4 fruit fly cellular contexts compared by ENCODE assay signal in the genomic region with DNA sequence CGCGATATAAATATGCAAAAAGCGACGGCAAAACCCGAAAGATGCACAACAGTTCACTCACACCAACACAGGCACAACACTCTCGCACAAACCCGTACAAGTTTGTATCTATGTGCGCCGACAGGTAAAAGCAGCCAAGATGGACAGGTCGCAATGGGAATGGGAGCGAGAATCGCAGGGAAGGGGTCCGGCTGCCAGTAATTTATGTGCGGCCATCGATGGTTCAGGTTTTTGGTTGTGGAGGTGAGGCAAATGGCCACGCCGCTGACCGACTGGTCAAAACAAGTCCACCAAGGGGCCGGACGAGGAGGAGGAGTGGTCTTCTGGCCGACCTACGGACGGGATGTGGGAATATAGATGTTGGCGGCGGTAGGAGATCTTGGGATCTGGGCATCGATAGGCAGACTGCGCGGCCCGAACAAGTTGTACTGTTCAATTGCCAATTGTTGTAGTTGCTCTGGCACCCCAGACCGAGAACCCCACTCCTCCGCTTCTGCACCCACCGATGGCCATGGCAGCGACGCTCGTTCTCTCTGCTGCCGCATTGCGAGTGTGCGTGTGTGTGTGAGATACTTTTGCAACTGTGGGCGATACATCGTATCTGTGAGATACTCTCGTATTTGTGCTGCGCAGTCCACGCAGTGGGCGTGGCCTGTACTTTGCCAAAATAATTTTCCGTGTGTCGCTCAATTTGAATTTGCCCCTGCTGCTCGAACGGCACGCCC.
TF ChIP-seq lines count a peak whose summit lies in the region.

No protein-coding gene starts in this region.

- TF ChIP-seq CTCF in whole organism, embryonic (GFP tag; optimal IDR thresholded peaks at IDR 0.05; lab: Kevin White, UChicago), result no peak

TF ChIP-seq in whole organism, 6 proteins besides CTCF, POLR2A, EP300 and RAD21:
- TF ChIP-seq pan (optimal IDR thresholded peaks at IDR 0.05; lab: Kevin White, UChicago), result no peak
- peak; percentile 34 for TF ChIP-seq Dll (optimal IDR thresholded peaks at IDR 0.05; lab: Kevin White, UChicago)

TF ChIP-seq in whole organism, embryonic, 481 proteins besides CTCF, POLR2A, EP300 and RAD21 (continues in another document):
- TF ChIP-seq chinmo (GFP tag; IDR thresholded peaks at IDR 0.05; lab: Robert Waterston, UW; ENCODE audit: partially characterized antibody) (0 out of 4 replicates have a peak, but pooled peaks have one; percentile 27), CG2199 (GFP tag; IDR thresholded peaks at IDR 0.05; lab: Robert Waterston, UW) (0 out of 3 replicates have a peak, but pooled peaks have one; percentile 7), crol (GFP tag; IDR thresholded peaks at IDR 0.05; lab: Robert Waterston, UW) (peak; percentile 65), z (GFP tag; IDR thresholded peaks at IDR 0.05; lab: Robert Waterston, UW) (no peak), CG4282 (GFP tag; optimal IDR thresholded peaks at IDR 0.05; lab: Kevin White, UChicago) (no peak), Optix (GFP tag; IDR thresholded peaks at IDR 0.05; lab: Robert Waterston, UW) (no peak), CG17568 (GFP tag; optimal IDR thresholded peaks at IDR 0.05; lab: Kevin White, UChicago) (no peak), Dll (GFP tag; IDR thresholded peaks at IDR 0.05; lab: Robert Waterston, UW; ENCODE audit: partially characterized antibody) (0 out of 4 replicates have a peak, but pooled peaks have one; percentile 18), dmrt99B (tag; optimal IDR thresholded peaks at IDR 0.05; lab: Kevin White, UChicago) (no peak), Trl (optimal IDR thresholded peaks at IDR 0.05; lab: Kevin White, UChicago) (peak; percentile 19 to 23), Trl (GFP tag; optimal IDR thresholded peaks at IDR 0.05; lab: Kevin White, UChicago) (no peak), Hr3 (GFP tag; optimal IDR thresholded peaks at IDR 0.05; lab: Kevin White, UChicago) (no peak), CG7987 (GFP tag; optimal IDR thresholded peaks at IDR 0.05; lab: Kevin White, UChicago) (no peak), Nf-YB (GFP tag; optimal IDR thresholded peaks at IDR 0.05; lab: Kevin White, UChicago) (peak; percentile 93), Dref (GFP tag; IDR thresholded peaks at IDR 0.05; lab: Robert Waterston, UW) (no peak), vvl (GFP tag; IDR thresholded peaks at IDR 0.05; lab: Robert Waterston, UW) (peak; percentile 77), Adf1 (GFP tag; IDR thresholded peaks at IDR 0.05; lab: Robert Waterston, UW) (peak; percentile 89), CG6272 (GFP tag; IDR thresholded peaks at IDR 0.05; lab: Robert Waterston, UW) (no peak), CG6791 (GFP tag; IDR thresholded peaks at IDR 0.05; lab: Robert Waterston, UW; ENCODE audit: partially characterized antibody) (0 out of 3 replicates have a peak, but pooled peaks have one; percentile 5), CG12769 (tag; optimal IDR thresholded peaks at IDR 0.05; lab: Kevin White, UChicago) (peak; percentile 26), Ssrp (tag; optimal IDR thresholded peaks at IDR 0.05; lab: Kevin White, UChicago) (no peak), CkIIα-i1 (GFP tag; IDR thresholded peaks at IDR 0.05; lab: Robert Waterston, UW) (no peak), kni (GFP tag; optimal IDR thresholded peaks at IDR 0.05; lab: Kevin White, UChicago) (peak; percentile 23), Deaf1 (tag; optimal IDR thresholded peaks at IDR 0.05; lab: Kevin White, UChicago) (peak; percentile 3), Med (GFP tag; lab: Kevin White, UChicago) (peak; percentile 70), Hr39 (optimal IDR thresholded peaks at IDR 0.05; lab: Kevin White, UChicago) (no peak)

TF ChIP-seq in whole organism, prepupa, 60 proteins besides CTCF, POLR2A, EP300 and RAD21:
- TF ChIP-seq fd59A (GFP tag; optimal IDR thresholded peaks at IDR 0.05; lab: Kevin White, UChicago), result no peak
- TF ChIP-seq Smox (GFP tag; optimal IDR thresholded peaks at IDR 0.05; lab: Kevin White, UChicago), result no peak
- peak; percentile 14 for TF ChIP-seq CG1621 (tag; optimal IDR thresholded peaks at IDR 0.05; lab: Kevin White, UChicago)
- TF ChIP-seq CG6792 (GFP tag; optimal IDR thresholded peaks at IDR 0.05; lab: Kevin White, UChicago), result no peak
- peak; percentile 9 for TF ChIP-seq dsx (GFP tag; optimal IDR thresholded peaks at IDR 0.05; lab: Kevin White, UChicago; ENCODE audit: poor library complexity, severe bottlenecking)
- no peak for TF ChIP-seq Sox15 (GFP tag; optimal IDR thresholded peaks at IDR 0.05; lab: Kevin White, UChicago)
TF ChIP-seq in whole organism, prepupa: peak in this region for 2.

TF ChIP-seq in whole organism, wandering third instar larva, 38 proteins besides CTCF, POLR2A, EP300 and RAD21:
- TF ChIP-seq N (GFP tag; optimal IDR thresholded peaks at IDR 0.05; lab: Kevin White, UChicago), result peak; percentile 10
- peak; percentile 50 for TF ChIP-seq Vsx2 (GFP tag; optimal IDR thresholded peaks at IDR 0.05; lab: Kevin White, UChicago; ENCODE audit: partially characterized antibody)
- no peak for TF ChIP-seq Abd-B (GFP tag; optimal IDR thresholded peaks at IDR 0.05; lab: Kevin White, UChicago)
- peak; percentile 16 for TF ChIP-seq fru (GFP tag; optimal IDR thresholded peaks at IDR 0.05; lab: Kevin White, UChicago)
- TF ChIP-seq Dif (GFP tag; optimal IDR thresholded peaks at IDR 0.05; lab: Kevin White, UChicago; ENCODE audit: partially characterized antibody), result peak; percentile 6
- TF ChIP-seq CG32264 (GFP tag; optimal IDR thresholded peaks at IDR 0.05; lab: Kevin White, UChicago), result no peak
